Worm (Caenorhabditis elegans): ENCODE data around the gene grsp-2.
A peak's percentile ranks its signal among the peaks of the same experiment; 100 is the strongest.

DNA sequence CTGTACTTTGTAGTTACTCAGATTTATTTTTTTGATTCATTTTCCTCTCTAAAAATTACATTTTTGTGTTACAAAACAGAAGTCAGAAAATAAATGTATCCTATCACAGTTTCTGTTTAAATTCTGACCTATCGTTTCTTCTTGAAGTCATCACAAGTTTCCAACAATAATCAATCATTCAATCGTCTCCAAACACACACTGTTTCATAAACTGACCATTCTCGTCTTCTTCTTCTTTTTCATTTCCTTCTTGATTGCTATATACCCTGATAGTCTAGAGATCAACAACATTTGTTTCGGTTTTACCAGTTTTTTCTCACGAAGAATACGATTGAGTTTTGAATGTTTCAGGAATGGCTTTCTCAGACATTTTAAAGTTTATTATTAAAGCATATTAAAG, 967 bp upstream of the grsp-2 start:
- TF ChIP-seq nhr-28 (tag; optimal IDR thresholded peaks at IDR 0.05) (no peak), jun-1 (tag; optimal IDR thresholded peaks at IDR 0.05) (no peak), nhr-11 (tag; optimal IDR thresholded peaks at IDR 0.05) (no peak), ama-1 (optimal IDR thresholded peaks at IDR 0.05) (no peak), vab-15 (tag; optimal IDR thresholded peaks at IDR 0.05) (no peak), nhr-90 (tag; optimal IDR thresholded peaks at IDR 0.05; ENCODE audit: poor library complexity) (peak; percentile 13), unc-62 (GFP tag; optimal IDR thresholded peaks at IDR 0.05) (no peak), ceh-82 (tag; optimal IDR thresholded peaks at IDR 0.05) (no peak), nhr-76 (tag; optimal IDR thresholded peaks at IDR 0.05) (no peak), pax-3 (tag; optimal IDR thresholded peaks at IDR 0.05) (no peak), skn-1 (tag; optimal IDR thresholded peaks at IDR 0.05) (no peak)

All from whole organism, L1 larva.